Fruit fly (Drosophila melanogaster) whole organism, embryonic: ENCODE measurements around the gene CG32074.

ENCODE experiments used
- Adf1 ChIP-seq: fragments of 200-800 bp; sonication (Bioruptor generic); IDR thresholded peaks from 2 replicates; pipeline ENCODE4 v1.3.6; 2022; ENCODE audit warnings: missing biosample characterization, missing genetic modification characterization
- B-H2 ChIP-seq: fragments of 200-800 bp; sonication (Bioruptor generic); optimal IDR thresholded peaks from 2 replicates; lab custom pipeline; 2018; ENCODE audit warnings: missing biosample characterization, mild to moderate bottlenecking, missing genetic modification characterization
- C15 ChIP-seq: fragments of 200-800 bp; sonication (Bioruptor generic); IDR thresholded peaks from 3 replicates; pipeline ENCODE4 v1.3.6; 2022; ENCODE audit warnings: missing biosample characterization, missing genetic modification characterization
- CG10565 ChIP-seq: fragments of 200-800 bp; sonication (Bioruptor generic); optimal IDR thresholded peaks from 3 replicates; lab custom pipeline; 2016; ENCODE audit warnings: missing biosample characterization, mild to moderate bottlenecking, missing genetic modification characterization
- CG11456 ChIP-seq: fragments of 200-800 bp; sonication (Bioruptor generic); IDR thresholded peaks from 3 replicates; pipeline ENCODE4 v1.3.6; 2022; ENCODE audit warnings: missing biosample characterization, missing genetic modification characterization
- CG12391 ChIP-seq: fragments of 200-800 bp; sonication (Bioruptor generic); optimal IDR thresholded peaks from 3 replicates; lab custom pipeline; 2018; ENCODE audit warnings: missing biosample characterization, mild to moderate bottlenecking, missing genetic modification characterization, moderate library complexity
- CG12744 ChIP-seq: fragments of 200-800 bp; sonication (Bioruptor generic); optimal IDR thresholded peaks from 2 replicates; lab custom pipeline; 2016; ENCODE audit warnings: missing biosample characterization, missing genetic modification characterization
- CG15696 ChIP-seq: fragments of 200-800 bp; sonication (Bioruptor generic); optimal IDR thresholded peaks from 2 replicates; lab custom pipeline; 2019; ENCODE audit warnings: missing biosample characterization, mild to moderate bottlenecking, missing genetic modification characterization, moderate library complexity
- CG1603 ChIP-seq: fragments of 200-800 bp; sonication (Bioruptor generic); optimal IDR thresholded peaks from 2 replicates; lab custom pipeline; 2019; ENCODE audit warnings: missing biosample characterization, mild to moderate bottlenecking, missing genetic modification characterization, moderate library complexity
- CG17359 ChIP-seq: fragments of 200-800 bp; sonication (Bioruptor generic); optimal IDR thresholded peaks from 3 replicates; lab custom pipeline; 2018; ENCODE audit warnings: missing biosample characterization, mild to moderate bottlenecking, missing genetic modification characterization, moderate library complexity
- CG1792 ChIP-seq: fragments of 200-800 bp; sonication (Bioruptor generic); optimal IDR thresholded peaks from 2 replicates; lab custom pipeline; 2016; ENCODE audit warnings: missing biosample characterization, missing genetic modification characterization
- CG2120 ChIP-seq: fragments of 200-800 bp; sonication (Bioruptor generic); optimal IDR thresholded peaks from 3 replicates; lab custom pipeline; 2016; ENCODE audit warnings: missing biosample characterization, missing genetic modification characterization
- CG2678 ChIP-seq: fragments of 200-800 bp; sonication (Bioruptor generic); optimal IDR thresholded peaks from 3 replicates; lab custom pipeline; 2019; ENCODE audit warnings: missing biosample characterization, mild to moderate bottlenecking, missing genetic modification characterization, moderate library complexity
- CG2875 ChIP-seq: fragments of 200-800 bp; sonication (Bioruptor generic); optimal IDR thresholded peaks from 2 replicates; lab custom pipeline; 2017; ENCODE audit warnings: missing biosample characterization, mild to moderate bottlenecking, missing genetic modification characterization, missing genetic modification reagents
- CG31388 ChIP-seq: fragments of 200-800 bp; sonication (Bioruptor generic); optimal IDR thresholded peaks from 2 replicates; lab custom pipeline; 2016; ENCODE audit warnings: missing biosample characterization, missing genetic modification characterization
- CG34224 ChIP-seq: fragments of 200-800 bp; sonication (Bioruptor generic); IDR thresholded peaks from 3 replicates; pipeline ENCODE4 v1.3.6; 2022; ENCODE audit warnings: missing biosample characterization, missing genetic modification characterization; ENCODE audit not compliant: partially characterized antibody
- CG34376 ChIP-seq: fragments of 200-800 bp; sonication (Bioruptor generic); optimal IDR thresholded peaks from 2 replicates; lab custom pipeline; 2018; ENCODE audit warnings: missing biosample characterization, mild to moderate bottlenecking, missing genetic modification characterization
- CG34422 ChIP-seq: fragments of 200-800 bp; sonication (Bioruptor generic); IDR thresholded peaks from 3 replicates; pipeline ENCODE4 v1.3.6; 2022; ENCODE audit warnings: missing biosample characterization, missing genetic modification characterization
- CG5953 ChIP-seq: fragments of 200-800 bp; sonication (Bioruptor generic); IDR thresholded peaks from 2 replicates; pipeline ENCODE4 v1.3.6; 2022; ENCODE audit warnings: missing biosample characterization, missing genetic modification characterization
- CG6854 ChIP-seq: fragments of 200-800 bp; sonication (Bioruptor generic); optimal IDR thresholded peaks from 3 replicates; lab custom pipeline; 2017; ENCODE audit warnings: missing biosample characterization, mild to moderate bottlenecking, missing genetic modification characterization
- CG8765 ChIP-seq: fragments of 200-800 bp; sonication (Bioruptor generic); IDR thresholded peaks from 2 replicates; pipeline ENCODE4 v1.3.6; 2022; ENCODE audit warnings: missing biosample characterization, missing genetic modification characterization
- Fer1 ChIP-seq: fragments of 200-800 bp; sonication (Bioruptor generic); optimal IDR thresholded peaks from 2 replicates; lab custom pipeline; 2017; ENCODE audit warnings: missing biosample characterization, mild to moderate bottlenecking, missing genetic modification characterization
- Gsc ChIP-seq: fragments of 200-800 bp; sonication (Bioruptor generic); IDR thresholded peaks from 2 replicates; pipeline ENCODE4 v1.3.6; 2022; ENCODE audit warnings: missing biosample characterization, missing genetic modification characterization
- H2.0 ChIP-seq: fragments of 200-800 bp; sonication (Bioruptor generic); IDR thresholded peaks from 2 replicates; pipeline ENCODE4 v1.3.6; 2022; ENCODE audit warnings: missing biosample characterization, missing genetic modification characterization
- HHEX ChIP-seq: fragments of 200-800 bp; sonication (Bioruptor generic); optimal IDR thresholded peaks from 3 replicates; lab custom pipeline; 2017; ENCODE audit warnings: missing biosample characterization, mild to moderate bottlenecking, missing genetic modification characterization, missing genetic modification reagents
- HLH3B ChIP-seq: fragments of 200-800 bp; sonication (Bioruptor generic); IDR thresholded peaks from 2 replicates; pipeline ENCODE4 v1.3.6; 2022; ENCODE audit warnings: missing biosample characterization, missing genetic modification characterization
- HLH4C ChIP-seq: fragments of 200-800 bp; sonication (Bioruptor generic); IDR thresholded peaks from 3 replicates; pipeline ENCODE4 v1.3.6; 2022; ENCODE audit warnings: missing biosample characterization, missing genetic modification characterization; ENCODE audit not compliant: partially characterized antibody
- HLH54F ChIP-seq: fragments of 200-800 bp; sonication (Bioruptor generic); optimal IDR thresholded peaks from 3 replicates; lab custom pipeline; 2016; ENCODE audit warnings: missing biosample characterization, missing genetic modification characterization
- Hr3 ChIP-seq: fragments of 200-800 bp; sonication (Bioruptor generic); optimal IDR thresholded peaks from 3 replicates; lab custom pipeline; 2016; ENCODE audit warnings: missing biosample characterization, missing genetic modification characterization
- Mad ChIP-seq: fragments of 200-800 bp; sonication (Bioruptor generic); optimal IDR thresholded peaks from 2 replicates; lab custom pipeline; 2016; ENCODE audit warnings: missing biosample characterization, missing genetic modification characterization
- PHDP ChIP-seq: fragments of 200-800 bp; sonication (Bioruptor generic); optimal IDR thresholded peaks from 3 replicates; lab custom pipeline; 2018; ENCODE audit warnings: missing biosample characterization, mild to moderate bottlenecking, missing genetic modification characterization, moderate library complexity
- Sin3A ChIP-seq: fragments of >200 bp; optimal IDR thresholded peaks from 2 replicates; lab custom pipeline; 2018
- Ssrp ChIP-seq: fragments of 200-800 bp; sonication (Bioruptor generic); optimal IDR thresholded peaks from 2 replicates; lab custom pipeline; 2018; ENCODE audit warnings: missing biosample characterization, mild to moderate bottlenecking, missing genetic modification characterization, moderate library complexity
- YL-1 ChIP-seq: fragments of 200-800 bp; sonication (Bioruptor generic); optimal IDR thresholded peaks from 3 replicates; lab custom pipeline; 2017; ENCODE audit warnings: missing biosample characterization, mild to moderate bottlenecking, missing genetic modification characterization
- bab2 ChIP-seq: fragments of 200-800 bp; sonication (Bioruptor generic); optimal IDR thresholded peaks from 2 replicates; lab custom pipeline; 2016; ENCODE audit warnings: missing biosample characterization, missing genetic modification characterization
- corto ChIP-seq: fragments of 200-800 bp; sonication (Bioruptor generic); optimal IDR thresholded peaks from 2 replicates; lab custom pipeline; 2016; ENCODE audit warnings: missing biosample characterization, mild to moderate bottlenecking, missing genetic modification characterization, moderate library complexity
- exex ChIP-seq: fragments of 200-800 bp; sonication (Bioruptor generic); optimal IDR thresholded peaks from 4 replicates; lab custom pipeline; 2018; ENCODE audit warnings: missing biosample characterization, mild to moderate bottlenecking, missing genetic modification characterization, moderate library complexity
- gro ChIP-seq: fragments of 200-800 bp; sonication (Bioruptor generic); optimal IDR thresholded peaks from 2 replicates; lab custom pipeline; 2016; ENCODE audit warnings: missing biosample characterization, missing genetic modification characterization
- jing ChIP-seq: fragments of 200-800 bp; sonication (Bioruptor generic); optimal IDR thresholded peaks from 2 replicates; lab custom pipeline; 2018; ENCODE audit warnings: missing biosample characterization, mild to moderate bottlenecking, missing genetic modification characterization
- kah ChIP-seq: fragments of 200-800 bp; sonication (Bioruptor generic); optimal IDR thresholded peaks from 2 replicates; lab custom pipeline; 2018; ENCODE audit warnings: missing biosample characterization, mild to moderate bottlenecking, missing genetic modification characterization
- knrl ChIP-seq: fragments of 200-800 bp; sonication (Bioruptor generic); IDR thresholded peaks from 3 replicates; pipeline ENCODE4 v1.3.6; 2022; ENCODE audit warnings: missing biosample characterization, missing genetic modification characterization; ENCODE audit not compliant: partially characterized antibody
- mam ChIP-seq: fragments of 200-800 bp; sonication (Bioruptor generic); optimal IDR thresholded peaks from 3 replicates; lab custom pipeline; 2016; ENCODE audit warnings: missing biosample characterization, missing genetic modification characterization
- mirr ChIP-seq: fragments of 200-800 bp; sonication (Bioruptor generic); optimal IDR thresholded peaks from 3 replicates; lab custom pipeline; 2018; ENCODE audit warnings: missing biosample characterization, mild to moderate bottlenecking, missing genetic modification characterization
- nom ChIP-seq: fragments of 200-800 bp; sonication (Bioruptor generic); optimal IDR thresholded peaks from 2 replicates; lab custom pipeline; 2017; ENCODE audit warnings: missing biosample characterization, missing genetic modification characterization, mild to moderate bottlenecking, moderate library complexity, missing genetic modification reagents
- oc ChIP-seq: fragments of 200-800 bp; sonication (Bioruptor generic); optimal IDR thresholded peaks from 2 replicates; lab custom pipeline; 2018; ENCODE audit warnings: missing biosample characterization, mild to moderate bottlenecking, missing genetic modification characterization, moderate library complexity
- row ChIP-seq: fragments of 200-800 bp; sonication (Bioruptor generic); IDR thresholded peaks from 3 replicates; pipeline ENCODE4 v1.3.6; 2022; ENCODE audit warnings: missing biosample characterization, missing genetic modification characterization
- sisA ChIP-seq: fragments of 200-800 bp; sonication (Bioruptor generic); IDR thresholded peaks from 2 replicates; pipeline ENCODE4 v1.3.6; 2022; ENCODE audit warnings: missing biosample characterization, missing genetic modification characterization
- tin ChIP-seq: fragments of 200-800 bp; sonication (Bioruptor generic); optimal IDR thresholded peaks from 3 replicates; lab custom pipeline; 2016; ENCODE audit warnings: missing biosample characterization, missing genetic modification characterization
- trem ChIP-seq: fragments of 200-800 bp; optimal IDR thresholded peaks from 3 replicates; lab custom pipeline; 2019; ENCODE audit warnings: missing biosample characterization, mild to moderate bottlenecking, missing genetic modification characterization, moderate library complexity
- wek ChIP-seq: fragments of 200-800 bp; sonication (Bioruptor generic); optimal IDR thresholded peaks from 3 replicates; lab custom pipeline; 2018; ENCODE audit warnings: missing biosample characterization, mild to moderate bottlenecking, missing genetic modification characterization, moderate library complexity
- zf30C ChIP-seq: fragments of 200-800 bp; sonication (Bioruptor generic); optimal IDR thresholded peaks from 3 replicates; lab custom pipeline; 2018; ENCODE audit warnings: missing biosample characterization, mild to moderate bottlenecking, missing genetic modification characterization

The CG32074 gene

dm6 chr3L:11120419-11120958 is 11.6 kb downstream of the CG32074 start, which contains the start of the genes FoxK and mRpL2 (continued):
- TF ChIP-seq Gsc (GFP tag; lab: Robert Waterston, UW) (no peak), CG2120 (GFP tag; lab: Kevin White, UChicago) (peak; percentile 40), HLH4C (no peak), CG17359 (tag; lab: Kevin White, UChicago) (no peak), exex (tag; lab: Kevin White, UChicago) (no peak), YL-1 (peak; percentile 72), Sin3A (peak; percentile 72), mirr (GFP tag; lab: Kevin White, UChicago) (no peak), CG10565 (GFP tag; lab: Kevin White, UChicago) (no peak), CG1792 (GFP tag; lab: Kevin White, UChicago) (no peak), jing (GFP tag; lab: Kevin White, UChicago) (no peak), Fer1 (GFP tag; lab: Kevin White, UChicago) (no peak), zf30C (GFP tag; lab: Kevin White, UChicago) (peak; percentile 30), CG6854 (GFP tag; lab: Kevin White, UChicago) (no peak), CG5953 (no peak), H2.0 (GFP tag; lab: Robert Waterston, UW) (no peak), CG12744 (GFP tag; lab: Kevin White, UChicago) (no peak), trem (tag; lab: Kevin White, UChicago) (peak; percentile 63), B-H2 (GFP tag; lab: Kevin White, UChicago) (no peak), Adf1 (GFP tag; lab: Robert Waterston, UW) (no peak), CG2678 (tag; lab: Kevin White, UChicago) (no peak), Mad (GFP tag; lab: Kevin White, UChicago) (no peak), C15 (no peak), CG34224 (GFP tag; lab: Robert Waterston, UW) (peak; percentile 51; the same call in 1 of the 3 replicates), HLH54F (GFP tag; lab: Kevin White, UChicago) (no peak), CG12391 (tag; lab: Kevin White, UChicago) (no peak), nom (GFP tag; lab: Kevin White, UChicago) (peak; percentile 97), HLH3B (GFP tag; lab: Robert Waterston, UW) (no peak), row (GFP tag; lab: Robert Waterston, UW) (peak; percentile 20; the same call in 1 of the 3 replicates), oc (tag; lab: Kevin White, UChicago) (no peak), CG11456 (GFP tag; lab: Robert Waterston, UW) (no peak), sisA (GFP tag; lab: Robert Waterston, UW) (no peak), HHEX (GFP tag; lab: Kevin White, UChicago) (no peak), bab2 (GFP tag; lab: Kevin White, UChicago) (no peak), gro (GFP tag; lab: Kevin White, UChicago) (peak; percentile 18), corto (GFP tag; lab: Kevin White, UChicago) (no peak), CG15696 (tag; lab: Kevin White, UChicago) (no peak), knrl (0 out of 3 replicates have a peak, but pooled peaks have one; percentile 27), mam (GFP tag; lab: Kevin White, UChicago) (peak; percentile 21), Hr3 (GFP tag; lab: Kevin White, UChicago) (no peak), CG8765 (GFP tag; lab: Robert Waterston, UW) (no peak), CG34376 (no peak), kah (no peak), tin (GFP tag; lab: Kevin White, UChicago) (no peak), CG2875 (GFP tag; lab: Kevin White, UChicago) (no peak), CG1603 (tag; lab: Kevin White, UChicago) (peak; percentile 71), Ssrp (tag; lab: Kevin White, UChicago) (no peak), CG34422 (peak; percentile 74; the same call in 2 of the 3 replicates), wek (GFP tag; lab: Kevin White, UChicago) (no peak), PHDP (no peak), CG31388 (GFP tag; lab: Kevin White, UChicago) (no peak)
